Worm (Caenorhabditis elegans) whole organism, L4 larva: ENCODE measurements around the gene Y43F4A.1.
A peak's percentile ranks its signal among the peaks of the same experiment; 100 is the strongest.

Source experiments
- F49E8.2 ChIP-seq: sonication (generic microtip); optimal IDR thresholded peaks from 2 replicates; lab custom pipeline; 2016; ENCODE audit warnings: missing compliant biosample characterization, mild to moderate bottlenecking, missing genetic modification characterization, borderline replicate concordance
- T20F7.1 ChIP-seq: fragments of 200-800 bp; sonication (Bioruptor generic); optimal IDR thresholded peaks from 2 replicates; lab custom pipeline; 2018; ENCODE audit warnings: mild to moderate bottlenecking, missing genetic modification characterization, missing compliant biosample characterization
- T26A8.4 ChIP-seq: fragments of 200-800 bp; sonication (Bioruptor generic); IDR thresholded peaks from 2 replicates; pipeline ENCODE4 v1.3.6; 2022; ENCODE audit warnings: missing genetic modification characterization, missing compliant biosample characterization
- Y105C5A.15 ChIP-seq: fragments of 200-800 bp; sonication (Bioruptor generic); IDR thresholded peaks from 2 replicates; pipeline ENCODE4 v1.3.6; 2022; ENCODE audit warnings: missing genetic modification characterization, missing compliant biosample characterization
- Y5F2A.4 ChIP-seq: fragments of 200-800 bp; sonication (Bioruptor generic); optimal IDR thresholded peaks from 2 replicates; lab custom pipeline; 2018; ENCODE audit warnings: mild to moderate bottlenecking, missing genetic modification characterization, missing compliant biosample characterization
- Y75B8A.6 ChIP-seq: fragments of 200-800 bp; sonication (Bioruptor generic); IDR thresholded peaks from 2 replicates; pipeline ENCODE4 v1.3.6; 2022; ENCODE audit warnings: missing genetic modification reagents, missing genetic modification characterization, missing compliant biosample characterization
- ZK546.5 ChIP-seq, 2 experiments: sonication (generic microtip); optimal IDR thresholded peaks; 2 replicates each; lab custom pipeline; 2017; ENCODE audit warnings: missing biosample characterization in 2 of 2, missing genetic modification characterization in 2 of 2
- ama-1 ChIP-seq: fragments of 150-350 bp; optimal IDR thresholded peaks from 2 replicates; lab custom pipeline; 2014; ENCODE audit warnings: inconsistent platforms, mixed read lengths
- attf-4 ChIP-seq: sonication (generic microtip); optimal IDR thresholded peaks from 3 replicates; lab custom pipeline; 2017; ENCODE audit warnings: missing biosample characterization, missing genetic modification characterization
- ceh-32 ChIP-seq: sonication (generic microtip); optimal IDR thresholded peaks from 2 replicates; lab custom pipeline; 2016; ENCODE audit warnings: mild to moderate bottlenecking, missing genetic modification characterization, missing compliant biosample characterization; ENCODE audit not compliant: poor library complexity
- ceh-44 ChIP-seq: fragments of 200-800 bp; sonication (Bioruptor generic); IDR thresholded peaks from 2 replicates; pipeline ENCODE4 v1.3.6; 2022; ENCODE audit warnings: missing genetic modification reagents, missing genetic modification characterization, missing compliant biosample characterization
- ceh-62 ChIP-seq: sonication (generic microtip); optimal IDR thresholded peaks from 2 replicates; lab custom pipeline; 2017; ENCODE audit warnings: missing biosample characterization, missing genetic modification characterization
- ces-1 ChIP-seq: fragments of 150-350 bp; sonication (generic microtip); optimal IDR thresholded peaks from 4 replicates; lab custom pipeline; 2014; ENCODE audit warnings: missing biosample characterization, missing genetic modification reagents, missing genetic modification characterization
- daf-16 ChIP-seq, 3 experiments: sonication (generic microtip); optimal IDR thresholded peaks; 2 replicates each; lab custom pipeline; 2016 to 2017; ENCODE audit warnings: missing genetic modification characterization in 3 of 3, missing genetic modification reagents in 3 of 3, mild to moderate bottlenecking in 2 of 3, missing compliant biosample characterization in 2 of 3, missing biosample characterization in 1 of 3, moderate library complexity in 1 of 3
- daf-8 ChIP-seq: fragments of 200-800 bp; sonication (Bioruptor generic); IDR thresholded peaks from 2 replicates; pipeline ENCODE4 v1.3.6; 2022; ENCODE audit warnings: missing genetic modification characterization, missing compliant biosample characterization
- dmd-6 ChIP-seq: fragments of 200-800 bp; sonication (Bioruptor generic); IDR thresholded peaks from 2 replicates; pipeline ENCODE4 v1.3.6; 2022; ENCODE audit warnings: missing genetic modification reagents, missing genetic modification characterization, missing compliant biosample characterization
- dmd-9 ChIP-seq: fragments of 200-800 bp; sonication (Bioruptor generic); IDR thresholded peaks from 2 replicates; pipeline ENCODE4 v1.3.6; 2022; ENCODE audit warnings: missing genetic modification reagents, missing genetic modification characterization, missing compliant biosample characterization
- duxl-1 ChIP-seq: sonication (generic microtip); optimal IDR thresholded peaks from 2 replicates; lab custom pipeline; 2016; ENCODE audit warnings: mild to moderate bottlenecking, missing genetic modification characterization, moderate library complexity, missing compliant biosample characterization; ENCODE audit not compliant: poor library complexity
- egl-27 ChIP-seq: sonication (generic microtip); optimal IDR thresholded peaks from 3 replicates; lab custom pipeline; 2017; ENCODE audit warnings: missing biosample characterization, missing genetic modification reagents, missing genetic modification characterization
- egl-43 ChIP-seq: fragments of 200-800 bp; sonication (Bioruptor generic); IDR thresholded peaks from 2 replicates; pipeline ENCODE4 v1.3.6; 2022; ENCODE audit warnings: missing genetic modification reagents, missing genetic modification characterization, missing compliant biosample characterization
- hmg-1.1 ChIP-seq: fragments of 200-800 bp; sonication (Bioruptor generic); IDR thresholded peaks from 2 replicates; pipeline ENCODE4 v1.3.6; 2022; ENCODE audit warnings: missing genetic modification reagents, missing genetic modification characterization, missing compliant biosample characterization
- lim-7 ChIP-seq: fragments of 200-800 bp; sonication (Bioruptor generic); IDR thresholded peaks from 2 replicates; pipeline ENCODE4 v1.3.6; 2022; ENCODE audit warnings: missing genetic modification characterization, missing compliant biosample characterization
- lin-29 ChIP-seq: fragments of 200-800 bp; sonication (Bioruptor generic); IDR thresholded peaks from 2 replicates; pipeline ENCODE4 v1.3.6; 2022; ENCODE audit warnings: missing genetic modification reagents, missing genetic modification characterization, missing compliant biosample characterization
- lsy-2 ChIP-seq, 2 experiments: fragments of 150-350 bp in 1 of 2; sonication (generic microtip) in 1 of 2; optimal IDR thresholded peaks; 2 replicates each; lab custom pipeline; 2014 to 2017; ENCODE audit warnings: missing biosample characterization in 2 of 2, missing genetic modification characterization in 2 of 2
- mdl-1 ChIP-seq, 2 experiments: fragments of 150-350 bp in 1 of 2; sonication (generic microtip) in 1 of 2; optimal IDR thresholded peaks; 2 replicates each; lab custom pipeline; 2014 to 2017; ENCODE audit warnings: missing biosample characterization in 2 of 2, missing genetic modification characterization in 2 of 2
- mes-2 ChIP-seq: sonication (generic microtip); optimal IDR thresholded peaks from 2 replicates; lab custom pipeline; 2016; ENCODE audit warnings: missing genotype, mild to moderate bottlenecking, missing genetic modification characterization, missing compliant biosample characterization; ENCODE audit not compliant: poor library complexity, severe bottlenecking
- mxl-2 ChIP-seq: fragments of 200-800 bp; sonication (Bioruptor generic); conservative IDR thresholded peaks from 2 replicates; pipeline ENCODE4 v1.3.6; 2022; ENCODE audit warnings: missing genetic modification reagents, missing genetic modification characterization, missing compliant biosample characterization
- mxl-3 ChIP-seq: fragments of 200-800 bp; sonication (Bioruptor generic); optimal IDR thresholded peaks from 2 replicates; lab custom pipeline; 2018; ENCODE audit warnings: mild to moderate bottlenecking, missing genetic modification characterization, missing compliant biosample characterization
- nhr-102 ChIP-seq: sonication (generic microtip); optimal IDR thresholded peaks from 2 replicates; lab custom pipeline; 2016; ENCODE audit warnings: mild to moderate bottlenecking, missing genetic modification characterization, moderate library complexity, missing compliant biosample characterization
- nhr-42 ChIP-seq: fragments of 200-800 bp; sonication (Bioruptor generic); IDR thresholded peaks from 2 replicates; pipeline ENCODE4 v1.3.6; 2022; ENCODE audit warnings: missing genetic modification characterization, missing compliant biosample characterization
- nhr-48 ChIP-seq: sonication (generic microtip); optimal IDR thresholded peaks from 2 replicates; lab custom pipeline; 2016; ENCODE audit warnings: mild to moderate bottlenecking, missing genetic modification characterization, missing compliant biosample characterization
- nhr-6 ChIP-seq: fragments of 150-350 bp; optimal IDR thresholded peaks from 2 replicates; lab custom pipeline; 2014; ENCODE audit warnings: missing biosample characterization, missing genetic modification characterization
- pha-4 ChIP-seq, 2 experiments: fragments of 150-350 bp in 1 of 2; fragments of 200-800 bp in 1 of 2; sonication (Bioruptor generic) in 1 of 2; IDR thresholded peaks in 1 of 2; optimal IDR thresholded peaks in 1 of 2; 2 replicates each; pipeline versions ENCODE4 v1.3.6 to Lab custom; 2014 to 2022; ENCODE audit warnings: missing genetic modification characterization in 2 of 2, missing genetic modification reagents in 2 of 2, missing biosample characterization in 1 of 2, missing compliant biosample characterization in 1 of 2
- php-3 ChIP-seq: fragments of 200-800 bp; sonication (Bioruptor generic); IDR thresholded peaks from 2 replicates; pipeline ENCODE4 v1.3.6; 2022; ENCODE audit warnings: missing genetic modification reagents, missing genetic modification characterization, missing compliant biosample characterization
- set-16 ChIP-seq: fragments of 200-800 bp; sonication (Bioruptor generic); IDR thresholded peaks from 2 replicates; pipeline ENCODE4 v1.3.6; 2022; ENCODE audit warnings: missing genetic modification reagents, missing genetic modification characterization, missing compliant biosample characterization
- snpc-1.2 ChIP-seq: fragments of 200-800 bp; sonication (Bioruptor generic); IDR thresholded peaks from 2 replicates; pipeline ENCODE4 v1.3.6; 2022; ENCODE audit warnings: missing genetic modification reagents, missing genetic modification characterization, missing compliant biosample characterization
- spr-1 ChIP-seq: sonication (generic microtip); optimal IDR thresholded peaks from 2 replicates; lab custom pipeline; 2016; ENCODE audit warnings: mild to moderate bottlenecking, missing genetic modification characterization, missing compliant biosample characterization
- unc-62 ChIP-seq, 3 experiments: fragments of 150-350 bp in 1 of 3; sonication (generic microtip); optimal IDR thresholded peaks in 2 of 3; peaks in 1 of 3; 1 replicate in 1 of 3; 2 replicates in 2 of 3; lab custom pipeline; 2014 to 2017; ENCODE audit warnings: missing biosample characterization in 3 of 3, missing genetic modification characterization in 3 of 3, missing genetic modification reagents in 3 of 3, missing genotype in 1 of 3
- vab-7 ChIP-seq: fragments of 200-800 bp; sonication (Bioruptor generic); IDR thresholded peaks from 2 replicates; pipeline ENCODE4 v1.3.6; 2022; ENCODE audit warnings: missing genetic modification reagents, missing genetic modification characterization, missing compliant biosample characterization
- zag-1 ChIP-seq: fragments of 150-350 bp; optimal IDR thresholded peaks from 2 replicates; lab custom pipeline; 2014; ENCODE audit warnings: missing biosample characterization, missing genetic modification characterization
- zfp-3 ChIP-seq: fragments of 200-800 bp; sonication (Bioruptor generic); conservative IDR thresholded peaks from 2 replicates; pipeline ENCODE4 v1.3.6; 2022; ENCODE audit warnings: missing genetic modification reagents, missing genetic modification characterization, missing compliant biosample characterization
- zip-2 ChIP-seq: fragments of 150-350 bp; optimal IDR thresholded peaks from 2 replicates; lab custom pipeline; 2014; ENCODE audit warnings: missing biosample characterization, missing genetic modification characterization
- ztf-11 ChIP-seq: fragments of 150-350 bp; optimal IDR thresholded peaks from 2 replicates; lab custom pipeline; 2014; ENCODE audit warnings: missing biosample characterization, missing genetic modification characterization
- ztf-7 ChIP-seq: fragments of 150-350 bp; optimal IDR thresholded peaks from 2 replicates; lab custom pipeline; 2014; ENCODE audit warnings: missing biosample characterization, missing genetic modification characterization

The Y43F4A.1 gene

ce11 chrIII:13265566-13265965, 42.7 kb downstream of the Y43F4A.1 start, which contains the start of gene F56A8.5:
F56A8.5 (plus strand) TSS chrIII:13265866.
- TF ChIP-seq mxl-2 (GFP tag; lab: Robert Waterston, UW) (no peak), dmd-6 (GFP tag; lab: Robert Waterston, UW) (no peak), pha-4 (GFP tag; IDR thresholded peaks at IDR 0.05; lab: Robert Waterston, UW) (no peak), pha-4 (tag; optimal IDR thresholded peaks at IDR 0.05; lab: Kevin White, UChicago) (no peak), dmd-9 (GFP tag; lab: Robert Waterston, UW) (no peak), ceh-62 (tag; lab: Kevin White, UChicago) (no peak), mxl-3 (no peak), mes-2 (tag; lab: Kevin White, UChicago) (no peak), lin-29 (GFP tag; lab: Robert Waterston, UW) (no peak), attf-4 (no peak), ceh-32 (tag; lab: Kevin White, UChicago) (no peak), hmg-1.1 (GFP tag; lab: Robert Waterston, UW) (no peak)

DNA sequence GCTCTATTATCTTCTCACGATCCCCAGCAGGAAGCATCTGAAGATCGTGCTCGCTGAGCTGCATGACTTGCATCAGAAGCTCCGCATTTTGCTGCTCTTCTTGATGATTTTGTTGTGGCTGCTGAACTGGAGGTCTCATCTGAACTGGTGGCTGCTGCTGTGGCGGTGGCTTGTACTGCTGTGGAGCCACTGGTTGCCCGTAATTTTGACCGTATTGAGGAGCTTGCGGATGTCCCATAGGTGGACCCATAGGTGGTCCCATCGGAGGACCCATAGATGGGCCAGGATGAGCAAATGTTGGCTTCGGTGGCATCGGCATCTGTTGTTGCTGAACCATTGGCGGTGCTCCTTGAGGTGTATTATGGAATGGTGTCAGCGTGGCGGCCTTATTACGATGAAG, 44.2 kb downstream of the Y43F4A.1 start:
- TF ChIP-seq set-16 (GFP tag; lab: Robert Waterston, UW): peak; percentile 57
- TF ChIP-seq unc-62 (GFP tag; optimal IDR thresholded peaks at IDR 0.05 in 1 of 2; lab: Kevin White, UChicago): peak in 1 of 2 experiments; percentile 28
- TF ChIP-seq unc-62 (tag; optimal IDR thresholded peaks at IDR 0.05; lab: Kevin White, UChicago): no peak
- TF ChIP-seq vab-7: no peak
- no peak for TF ChIP-seq lin-29 (GFP tag; lab: Robert Waterston, UW)
- TF ChIP-seq ama-1 (lab: Kevin White, UChicago): no peak
- TF ChIP-seq php-3 (GFP tag; lab: Robert Waterston, UW): 0 out of 2 replicates have a peak, but pooled peaks have one; percentile 8
- TF ChIP-seq ZK546.5 (tag; optimal IDR thresholded peaks at IDR 0.05; lab: Kevin White, UChicago): no peak
- TF ChIP-seq T20F7.1 (GFP tag; lab: Kevin White, UChicago): no peak
- no peak for TF ChIP-seq lim-7 (GFP tag; lab: Robert Waterston, UW)
- TF ChIP-seq zag-1 (tag; lab: Kevin White, UChicago): no peak
- TF ChIP-seq F49E8.2 (tag; lab: Kevin White, UChicago): no peak
- TF ChIP-seq spr-1 (tag; lab: Kevin White, UChicago): no peak
- TF ChIP-seq, all 104 proteins: peak for 3

- no peak for TF ChIP-seq ztf-11 (tag; lab: Kevin White, UChicago)
- peak in 1 of 2 experiments; percentile 3 for TF ChIP-seq daf-16 (GFP tag; optimal IDR thresholded peaks at IDR 0.05; lab: Kevin White, UChicago)
- TF ChIP-seq daf-16 (tag; optimal IDR thresholded peaks at IDR 0.05; lab: Kevin White, UChicago): peak; percentile 52
- peak; percentile 42 for TF ChIP-seq nhr-48
- TF ChIP-seq mdl-1 (tag; optimal IDR thresholded peaks at IDR 0.05; lab: Kevin White, UChicago): no peak
- no peak for TF ChIP-seq daf-8 (GFP tag; lab: Robert Waterston, UW)
- TF ChIP-seq egl-27 (tag; lab: Kevin White, UChicago): no peak
- TF ChIP-seq T26A8.4 (GFP tag; lab: Robert Waterston, UW): peak; percentile 67
- TF ChIP-seq spr-1 (tag; lab: Kevin White, UChicago): peak; percentile 65
- peak; percentile 17 for TF ChIP-seq ces-1 (GFP tag; lab: Kevin White, UChicago)
- peak; percentile 40 for TF ChIP-seq nhr-102 (tag; lab: Kevin White, UChicago)
- TF ChIP-seq ztf-7 (tag; lab: Kevin White, UChicago): peak; percentile 58
- TF ChIP-seq ama-1 (lab: Kevin White, UChicago): no peak
- TF ChIP-seq lim-7 (GFP tag; lab: Robert Waterston, UW): peak; percentile 63; the same call in 1 of the 2 replicates
- no peak for TF ChIP-seq Y105C5A.15 (GFP tag; lab: Robert Waterston, UW)
- TF ChIP-seq zfp-3 (GFP tag; lab: Robert Waterston, UW): no peak
- no peak for TF ChIP-seq zag-1 (tag; lab: Kevin White, UChicago)
- no peak for TF ChIP-seq F49E8.2 (tag; lab: Kevin White, UChicago)
- TF ChIP-seq nhr-42 (GFP tag; lab: Robert Waterston, UW): 0 out of 2 replicates have a peak, but pooled peaks have one; percentile 59
- no peak for TF ChIP-seq snpc-1.2 (GFP tag; lab: Robert Waterston, UW)
- peak; percentile 6 for TF ChIP-seq zip-2 (tag; lab: Kevin White, UChicago)
- peak; percentile 61 for TF ChIP-seq nhr-6
- TF ChIP-seq unc-62 (GFP tag; optimal IDR thresholded peaks at IDR 0.05 in 1 of 2; lab: Kevin White, UChicago): peak in 1 of 2 experiments; percentile 74
- TF ChIP-seq unc-62 (tag; optimal IDR thresholded peaks at IDR 0.05; lab: Kevin White, UChicago): no peak
- peak; percentile 78 for TF ChIP-seq hmg-1.1 (GFP tag; lab: Robert Waterston, UW)
- no peak for TF ChIP-seq ceh-44
- no peak for TF ChIP-seq Y75B8A.6
- no peak for TF ChIP-seq Y5F2A.4
- peak; percentile 73 for TF ChIP-seq duxl-1 (tag; lab: Kevin White, UChicago)
- peak in 1 of 2 experiments; percentile 72 for TF ChIP-seq lsy-2 (tag; optimal IDR thresholded peaks at IDR 0.05; lab: Kevin White, UChicago)
- peak; percentile 76 for TF ChIP-seq egl-43
Observed at ce11 chrIII:13268856-13269255, 46.0 kb downstream of the Y43F4A.1 start, which contains the start of gene cpf-2. cpf-2 (minus strand) TSS chrIII:13268883.
